Fruit fly (Drosophila melanogaster) whole organism, embryonic: ENCODE results near the gene Rtc1.

Experiments used
- Atf3 ChIP-seq: fragments of 200-800 bp; sonication (Bioruptor generic); optimal IDR thresholded peaks from 3 replicates; lab custom pipeline; 2016; ENCODE audit warnings: missing biosample characterization, missing genetic modification characterization
- Blimp-1 ChIP-seq: fragments of 200-800 bp; sonication (Bioruptor generic); optimal IDR thresholded peaks from 3 replicates; lab custom pipeline; 2018; ENCODE audit warnings: missing biosample characterization, missing genetic modification characterization, mild to moderate bottlenecking, moderate library complexity, missing genetic modification reagents
- CG1024 ChIP-seq: fragments of 200-800 bp; sonication (Bioruptor generic); IDR thresholded peaks from 2 replicates; pipeline ENCODE4 v1.3.6; 2022; ENCODE audit warnings: missing biosample characterization, missing genetic modification characterization
- CG14710 ChIP-seq: fragments of 200-800 bp; sonication (Bioruptor generic); optimal IDR thresholded peaks from 3 replicates; lab custom pipeline; 2019; ENCODE audit warnings: missing biosample characterization, mild to moderate bottlenecking, missing genetic modification characterization, moderate library complexity
- CG1529 ChIP-seq: fragments of 200-800 bp; sonication (Bioruptor generic); optimal IDR thresholded peaks from 3 replicates; lab custom pipeline; 2018; ENCODE audit warnings: missing biosample characterization, missing genetic modification characterization
- CG16863 ChIP-seq: fragments of 200-800 bp; sonication (Bioruptor generic); optimal IDR thresholded peaks from 3 replicates; lab custom pipeline; 2016; ENCODE audit warnings: missing biosample characterization, missing genetic modification characterization
- CG2712 ChIP-seq: fragments of 200-800 bp; optimal IDR thresholded peaks from 3 replicates; lab custom pipeline; 2019; ENCODE audit warnings: missing biosample characterization, mild to moderate bottlenecking, missing genetic modification characterization, moderate library complexity
- CG6272 ChIP-seq: fragments of 200-800 bp; sonication (Bioruptor generic); IDR thresholded peaks from 2 replicates; pipeline ENCODE4 v1.3.6; 2022; ENCODE audit warnings: missing biosample characterization, missing genetic modification characterization
- CG7839 ChIP-seq: fragments of 200-800 bp; sonication (Bioruptor generic); optimal IDR thresholded peaks from 3 replicates; lab custom pipeline; 2018; ENCODE audit warnings: missing biosample characterization, mild to moderate bottlenecking, missing genetic modification characterization, moderate library complexity
- CG9727 ChIP-seq: fragments of 200-800 bp; sonication (Bioruptor generic); optimal IDR thresholded peaks from 3 replicates; lab custom pipeline; 2017; ENCODE audit warnings: missing biosample characterization, mild to moderate bottlenecking, missing genetic modification characterization
- D ChIP-seq, 2 experiments: fragments of 200-800 bp in 1 of 2; fragments of >200 bp in 1 of 2; sonication (Bioruptor generic) in 1 of 2; optimal IDR thresholded peaks; 2 replicates in 1 of 2; 3 replicates in 1 of 2; lab custom pipeline; 2017; ENCODE audit warnings: mild to moderate bottlenecking in 1 of 2, missing biosample characterization in 1 of 2, missing genetic modification characterization in 1 of 2, missing genetic modification reagents in 1 of 2
- Deaf1 ChIP-seq: fragments of 200-800 bp; optimal IDR thresholded peaks from 3 replicates; lab custom pipeline; 2019; ENCODE audit warnings: missing biosample characterization, mild to moderate bottlenecking, missing genetic modification characterization, moderate library complexity
- Dek ChIP-seq: fragments of 200-800 bp; sonication (Bioruptor generic); optimal IDR thresholded peaks from 3 replicates; lab custom pipeline; 2019; ENCODE audit warnings: missing biosample characterization, mild to moderate bottlenecking, missing genetic modification characterization, moderate library complexity
- Drgx ChIP-seq: fragments of 200-800 bp; sonication (Bioruptor generic); IDR thresholded peaks from 2 replicates; pipeline ENCODE4 v1.3.6; 2022; ENCODE audit warnings: missing biosample characterization, missing genetic modification characterization
- Ets97D ChIP-seq: fragments of 200-800 bp; sonication (Bioruptor generic); optimal IDR thresholded peaks from 3 replicates; lab custom pipeline; 2016; ENCODE audit warnings: missing biosample characterization, missing genetic modification characterization
- Fer2 ChIP-seq: fragments of 200-800 bp; sonication (Bioruptor generic); optimal IDR thresholded peaks from 2 replicates; lab custom pipeline; 2018; ENCODE audit warnings: missing biosample characterization, mild to moderate bottlenecking, missing genetic modification characterization, moderate library complexity
- Hr51 ChIP-seq, 2 experiments: fragments of 200-800 bp; sonication (Bioruptor generic); optimal IDR thresholded peaks; 2 replicates in 1 of 2; 3 replicates in 1 of 2; lab custom pipeline; 2016 to 2018; ENCODE audit warnings: missing biosample characterization in 2 of 2, missing genetic modification characterization in 2 of 2, mild to moderate bottlenecking in 1 of 2, moderate library complexity in 1 of 2
- Meics ChIP-seq: fragments of 200-800 bp; sonication (Bioruptor generic); optimal IDR thresholded peaks from 2 replicates; lab custom pipeline; 2017; ENCODE audit warnings: missing biosample characterization, mild to moderate bottlenecking, missing genetic modification characterization
- NC2β ChIP-seq: fragments of 200-800 bp; sonication (Bioruptor generic); optimal IDR thresholded peaks from 2 replicates; lab custom pipeline; 2016; ENCODE audit warnings: missing biosample characterization, missing genetic modification characterization
- Oaz ChIP-seq: fragments of 200-800 bp; sonication (Bioruptor generic); IDR thresholded peaks from 2 replicates; pipeline ENCODE4 v1.3.6; 2022; ENCODE audit warnings: missing biosample characterization, missing genetic modification characterization
- Opbp ChIP-seq: fragments of 200-800 bp; sonication (Bioruptor generic); IDR thresholded peaks from 3 replicates; pipeline ENCODE4 v1.3.6; 2022; ENCODE audit warnings: missing biosample characterization, missing genetic modification characterization; ENCODE audit not compliant: partially characterized antibody
- Scr ChIP-seq: fragments of 200-800 bp; sonication (Bioruptor generic); IDR thresholded peaks from 2 replicates; pipeline ENCODE4 v1.3.6; 2022; ENCODE audit warnings: missing biosample characterization, missing genetic modification characterization; ENCODE audit not compliant: partially characterized antibody
- Sox102F ChIP-seq: fragments of 200-800 bp; sonication (Bioruptor generic); optimal IDR thresholded peaks from 2 replicates; lab custom pipeline; 2018; ENCODE audit warnings: missing biosample characterization, mild to moderate bottlenecking, missing genetic modification characterization, moderate library complexity
- Sry-β ChIP-seq: fragments of 200-800 bp; sonication (Bioruptor generic); optimal IDR thresholded peaks from 2 replicates; lab custom pipeline; 2018; ENCODE audit warnings: missing biosample characterization, mild to moderate bottlenecking, missing genetic modification characterization, moderate library complexity
- ato ChIP-seq: fragments of 200-800 bp; sonication (Bioruptor generic); IDR thresholded peaks from 2 replicates; pipeline ENCODE4 v1.3.6; 2022; ENCODE audit warnings: missing biosample characterization, missing genetic modification characterization; ENCODE audit not compliant: partially characterized antibody
- bowl ChIP-seq: fragments of 200-800 bp; sonication (Bioruptor generic); IDR thresholded peaks from 2 replicates; pipeline ENCODE4 v1.3.6; 2022; ENCODE audit warnings: missing biosample characterization, missing genetic modification characterization
- eve ChIP-seq, 2 experiments: fragments of >200 bp; optimal IDR thresholded peaks; 2 replicates each; lab custom pipeline; 2017; ENCODE audit warnings: missing biosample characterization in 2 of 2, missing genetic modification characterization in 2 of 2
- gce ChIP-seq: fragments of 200-800 bp; sonication (Bioruptor generic); IDR thresholded peaks from 3 replicates; pipeline ENCODE4 v1.3.6; 2022; ENCODE audit warnings: missing biosample characterization, missing genetic modification characterization
- gem ChIP-seq: fragments of 200-800 bp; sonication (Bioruptor generic); optimal IDR thresholded peaks from 2 replicates; lab custom pipeline; 2019; ENCODE audit warnings: missing biosample characterization, mild to moderate bottlenecking, missing genetic modification characterization, moderate library complexity
- gro ChIP-seq: fragments of 200-800 bp; sonication (Bioruptor generic); optimal IDR thresholded peaks from 2 replicates; lab custom pipeline; 2016; ENCODE audit warnings: missing biosample characterization, missing genetic modification characterization
- row ChIP-seq: fragments of 200-800 bp; sonication (Bioruptor generic); IDR thresholded peaks from 3 replicates; pipeline ENCODE4 v1.3.6; 2022; ENCODE audit warnings: missing biosample characterization, missing genetic modification characterization
- schlank ChIP-seq: fragments of 200-800 bp; sonication (Bioruptor generic); optimal IDR thresholded peaks from 2 replicates; lab custom pipeline; 2018; ENCODE audit warnings: missing biosample characterization, mild to moderate bottlenecking, missing genetic modification characterization
- sens ChIP-seq: fragments of 200-800 bp; sonication (Bioruptor generic); peaks from one replicate; lab custom pipeline; 2016; ENCODE audit warnings: missing biosample characterization, missing genetic modification characterization
- so ChIP-seq: fragments of 200-800 bp; sonication (Bioruptor generic); IDR thresholded peaks from 3 replicates; pipeline ENCODE4 v1.3.6; 2022; ENCODE audit warnings: missing biosample characterization, missing genetic modification characterization
- ttk ChIP-seq: fragments of 200-800 bp; sonication (Bioruptor generic); IDR thresholded peaks from 2 replicates; pipeline ENCODE4 v2.1.2; 2022; ENCODE audit warnings: missing biosample characterization, missing genetic modification characterization
- vvl ChIP-seq: fragments of 200-800 bp; sonication (Bioruptor generic); IDR thresholded peaks from 2 replicates; pipeline ENCODE4 v1.3.6; 2022; ENCODE audit warnings: missing biosample characterization, missing genetic modification characterization
- zf30C ChIP-seq: fragments of 200-800 bp; sonication (Bioruptor generic); optimal IDR thresholded peaks from 3 replicates; lab custom pipeline; 2018; ENCODE audit warnings: missing biosample characterization, mild to moderate bottlenecking, missing genetic modification characterization

The Rtc1 gene

dm6 chrX:13747635-13748467 is 9.1 kb upstream of the Rtc1 start:
- peak in 1 of 2 experiments; percentile 1 for TF ChIP-seq Hr51 (GFP tag; optimal IDR thresholded peaks at IDR 0.05; lab: Kevin White, UChicago)
- no peak for TF ChIP-seq schlank (tag; lab: Kevin White, UChicago)
- TF ChIP-seq CG7839 (tag; lab: Kevin White, UChicago), result no peak
- TF ChIP-seq D (optimal IDR thresholded peaks at IDR 0.05; lab: Kevin White, UChicago), result no peak
- no peak for TF ChIP-seq D (GFP tag; optimal IDR thresholded peaks at IDR 0.05; lab: Kevin White, UChicago)
- TF ChIP-seq ttk, result no peak
- no peak for TF ChIP-seq Opbp (GFP tag; lab: Robert Waterston, UW)
- TF ChIP-seq Meics (GFP tag; lab: Kevin White, UChicago), result no peak
- no peak for TF ChIP-seq Deaf1 (tag; lab: Kevin White, UChicago)
- no peak for TF ChIP-seq gce (GFP tag; lab: Robert Waterston, UW)
- TF ChIP-seq Sry-β (GFP tag; lab: Kevin White, UChicago), result peak; percentile 83
- TF ChIP-seq bowl (GFP tag; lab: Robert Waterston, UW), result no peak
- peak; percentile 66; the same call in 2 of the 3 replicates for TF ChIP-seq row (GFP tag; lab: Robert Waterston, UW)
- no peak for TF ChIP-seq zf30C
- TF ChIP-seq Ets97D (GFP tag; lab: Kevin White, UChicago), result no peak
- TF ChIP-seq Atf3 (GFP tag; lab: Kevin White, UChicago), result no peak
- TF ChIP-seq Blimp-1 (GFP tag; lab: Kevin White, UChicago), result no peak
- no peak for TF ChIP-seq Fer2
- TF ChIP-seq Drgx (GFP tag; lab: Robert Waterston, UW), result 0 out of 2 replicates have a peak, but pooled peaks have one; percentile 15
- no peak for TF ChIP-seq Oaz (GFP tag; lab: Robert Waterston, UW)
- no peak for TF ChIP-seq Dek
- TF ChIP-seq CG1024 (GFP tag; lab: Robert Waterston, UW), result no peak
- peak; percentile 9 for TF ChIP-seq CG2712 (tag; lab: Kevin White, UChicago)
- no peak for TF ChIP-seq Scr
- TF ChIP-seq sens (GFP tag; lab: Kevin White, UChicago), result peak; percentile 22
- no peak for TF ChIP-seq CG16863 (GFP tag; lab: Kevin White, UChicago)
- no peak for TF ChIP-seq CG9727
- no peak for TF ChIP-seq Sox102F (GFP tag; lab: Kevin White, UChicago)
- TF ChIP-seq so, result 0 out of 3 replicates have a peak, but pooled peaks have one; percentile 23
- TF ChIP-seq CG1529 (GFP tag; lab: Kevin White, UChicago), result peak; percentile 5
- TF ChIP-seq gem (tag; lab: Kevin White, UChicago), result peak; percentile 14
- TF ChIP-seq NC2β (GFP tag; lab: Kevin White, UChicago), result no peak
- no peak for TF ChIP-seq CG14710
- TF ChIP-seq gro, result no peak
- no peak for TF ChIP-seq ato (GFP tag; lab: Robert Waterston, UW)
- TF ChIP-seq eve (GFP tag; optimal IDR thresholded peaks at IDR 0.05; lab: Kevin White, UChicago), result peak in 1 of 2 experiments; percentile 59
- 0 out of 2 replicates have a peak, but pooled peaks have one; percentile 9 for TF ChIP-seq vvl (GFP tag; lab: Robert Waterston, UW)
- TF ChIP-seq CG6272, result no peak
- TF ChIP-seq, all 482 proteins: peak for 11
